Comparison of ENCODE assay signal across 3 fruit fly cellular contexts in genomic region chr3L:1968401-1968800, dm6.
TF ChIP-seq lines count a peak whose summit lies in the region.

No protein-coding gene starts in this region.

- no peak for TF ChIP-seq CTCF in whole organism, embryonic (GFP tag; optimal IDR thresholded peaks at IDR 0.05; lab: Kevin White, UChicago)

TF ChIP-seq in whole organism, adult, 20 proteins besides CTCF, POLR2A, EP300 and RAD21:
- TF ChIP-seq CG14711 (tag; optimal IDR thresholded peaks at IDR 0.05; lab: Kevin White, UChicago) (no peak), kay (GFP tag; lab: Kevin White, UChicago; ENCODE audit: borderline replicate concordance) (peak; percentile 91), ovo (GFP tag; optimal IDR thresholded peaks at IDR 0.05; lab: Kevin White, UChicago) (no peak), cnc (optimal IDR thresholded peaks at IDR 0.05; lab: Kevin White, UChicago) (no peak), Clk (GFP tag; optimal IDR thresholded peaks at IDR 0.05; lab: Kevin White, UChicago) (no peak)

TF ChIP-seq in whole organism, embryonic, 481 proteins besides CTCF, POLR2A, EP300 and RAD21:
- TF ChIP-seq sens (GFP tag; lab: Kevin White, UChicago) = peak; percentile 17
- no peak for TF ChIP-seq CG12299 (tag; optimal IDR thresholded peaks at IDR 0.05; lab: Kevin White, UChicago)
TF ChIP-seq in whole organism, embryonic: peak in this region for 1.

TF ChIP-seq in whole organism, prepupa, 60 proteins besides CTCF, POLR2A, EP300 and RAD21:
- no peak for TF ChIP-seq Sox14 (GFP tag; optimal IDR thresholded peaks at IDR 0.05; lab: Kevin White, UChicago)
- TF ChIP-seq svp (GFP tag; lab: Kevin White, UChicago) = peak; percentile 53
